Fruit fly (Drosophila melanogaster): ENCODE results near the gene CG13473.

CG13473 gene

dm6 chr3L:14756724-14757463, 28.3 kb downstream of the CG13473 start (continued):
- TF ChIP-seq CG17802 (tag; optimal IDR thresholded peaks at IDR 0.05) (peak; percentile 56), fru (optimal IDR thresholded peaks at IDR 0.05) (no peak), sima (GFP tag; optimal IDR thresholded peaks at IDR 0.05) (peak; percentile 57), CG15073 (GFP tag; optimal IDR thresholded peaks at IDR 0.05) (no peak), TFAM (GFP tag; optimal IDR thresholded peaks at IDR 0.05) (peak; percentile 2), Sox100B (GFP tag; optimal IDR thresholded peaks at IDR 0.05) (peak; percentile 74), CG31441 (GFP tag; IDR thresholded peaks at IDR 0.05) (peak; percentile 79), Spps (tag; optimal IDR thresholded peaks at IDR 0.05) (no peak), CG12299 (tag; optimal IDR thresholded peaks at IDR 0.05) (peak; percentile 71), CG10462 (GFP tag; optimal IDR thresholded peaks at IDR 0.05) (peak; percentile 78), schlank (tag; optimal IDR thresholded peaks at IDR 0.05) (peak; percentile 83), CG3407 (GFP tag; optimal IDR thresholded peaks at IDR 0.05) (peak; percentile 79), Ssrp (tag; optimal IDR thresholded peaks at IDR 0.05) (peak; percentile 85), al (GFP tag; IDR thresholded peaks at IDR 0.05) (peak; percentile 88), caup (GFP tag; optimal IDR thresholded peaks at IDR 0.05; ENCODE audit: severe bottlenecking) (peak; percentile 93), chm (GFP tag; IDR thresholded peaks at IDR 0.05) (peak; percentile 75), crol (GFP tag; IDR thresholded peaks at IDR 0.05) (peak; percentile 70), Ravus (GFP tag; IDR thresholded peaks at IDR 0.05) (peak; percentile 60), twi (tag; optimal IDR thresholded peaks at IDR 0.05) (peak; percentile 49), Blimp-1 (GFP tag; optimal IDR thresholded peaks at IDR 0.05) (peak; percentile 80), sd (tag; optimal IDR thresholded peaks at IDR 0.05) (no peak), hb (GFP tag; IDR thresholded peaks at IDR 0.05; ENCODE audit: partially characterized antibody) (no peak), org-1 (GFP tag; optimal IDR thresholded peaks at IDR 0.05) (peak; percentile 84), CG7556 (GFP tag; optimal IDR thresholded peaks at IDR 0.05) (peak; percentile 87), jigr1 (GFP tag; IDR thresholded peaks at IDR 0.05) (peak; percentile 76), CG9727 (GFP tag; optimal IDR thresholded peaks at IDR 0.05) (peak; percentile 87), odd (GFP tag; optimal IDR thresholded peaks at IDR 0.05) (peak; percentile 72), Scr (GFP tag; IDR thresholded peaks at IDR 0.05; ENCODE audit: partially characterized antibody) (no peak; the same call in 1 of the 2 replicates), BEAF-32 (GFP tag; optimal IDR thresholded peaks at IDR 0.05) (peak; percentile 1), HLH54F (GFP tag; optimal IDR thresholded peaks at IDR 0.05) (peak; percentile 91), cas (GFP tag; IDR thresholded peaks at IDR 0.05) (peak; percentile 80), CG2678 (tag; optimal IDR thresholded peaks at IDR 0.05) (peak; percentile 90), CG12219 (GFP tag; optimal IDR thresholded peaks at IDR 0.05) (peak; percentile 80), Opbp (GFP tag; IDR thresholded peaks at IDR 0.05; ENCODE audit: partially characterized antibody) (0 out of 3 replicates have a peak, but pooled peaks have one; percentile 33), CG6765 (GFP tag; optimal IDR thresholded peaks at IDR 0.05) (peak; percentile 63), B-H1 (GFP tag; IDR thresholded peaks at IDR 0.05) (peak; percentile 74), sna (GFP tag; IDR thresholded peaks at IDR 0.05; ENCODE audit: partially characterized antibody) (peak; percentile 12; the same call in 1 of the 2 replicates), bcd (GFP tag; optimal IDR thresholded peaks at IDR 0.05) (peak; percentile 92), shn (GFP tag; optimal IDR thresholded peaks at IDR 0.05) (peak; percentile 92), CTCF (GFP tag; optimal IDR thresholded peaks at IDR 0.05) (peak; percentile 27), CG9215 (GFP tag; IDR thresholded peaks at IDR 0.05) (peak; percentile 87), CG1233 (GFP tag; optimal IDR thresholded peaks at IDR 0.05) (peak; percentile 80), NC2α (GFP tag; optimal IDR thresholded peaks at IDR 0.05) (peak; percentile 77), br (optimal IDR thresholded peaks at IDR 0.05) (no peak), sr (GFP tag; IDR thresholded peaks at IDR 0.05) (peak; percentile 57), dmrt11E (tag; optimal IDR thresholded peaks at IDR 0.05) (peak; percentile 49), chinmo (GFP tag; IDR thresholded peaks at IDR 0.05; ENCODE audit: partially characterized antibody) (no peak), esg (GFP tag; conservative IDR thresholded peaks at IDR 0.05) (peak; percentile 87), gfzf (GFP tag; optimal IDR thresholded peaks at IDR 0.05) (no peak), rib (GFP tag; IDR thresholded peaks at IDR 0.05) (peak; percentile 96)
